Fruit fly (Drosophila melanogaster): ENCODE measurements around the gene CG43400.

CG43400 gene

DNA sequence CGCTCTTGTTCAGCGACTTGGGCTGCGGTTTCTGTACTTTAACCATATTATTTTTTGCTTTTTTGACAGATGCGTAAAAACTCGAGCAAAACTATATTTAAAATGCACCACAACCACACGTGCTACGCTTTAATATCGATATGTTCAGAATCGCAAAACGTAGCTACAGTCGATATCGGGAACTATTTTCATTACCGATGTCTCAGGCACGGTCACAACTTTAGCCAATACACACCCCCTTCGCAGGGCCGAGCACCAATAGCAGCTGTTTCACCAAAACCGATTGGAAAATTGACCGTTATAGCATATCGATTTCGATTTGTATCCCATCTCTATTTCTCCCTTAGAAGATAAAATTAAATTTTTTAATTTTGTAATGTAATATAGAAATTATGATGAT lies 21.2 kb downstream of the CG43400 start, which contains the start of gene CG13096:
TSS of gene CG13096 (minus strand) at position 144 of the 400 bp plus-strand sequence.
- TF ChIP-seq CG1620 (GFP tag; optimal IDR thresholded peaks at IDR 0.05) (peak; percentile 38), CG12768 (GFP tag; optimal IDR thresholded peaks at IDR 0.05) (no peak), Clk (GFP tag; optimal IDR thresholded peaks at IDR 0.05) (no peak), tj (GFP tag; optimal IDR thresholded peaks at IDR 0.05) (no peak), Mnt (GFP tag; optimal IDR thresholded peaks at IDR 0.05) (peak; percentile 100), bab1 (GFP tag; optimal IDR thresholded peaks at IDR 0.05) (peak; percentile 80), pad (GFP tag; optimal IDR thresholded peaks at IDR 0.05) (no peak), toe (GFP tag; optimal IDR thresholded peaks at IDR 0.05) (no peak), CG11617 (GFP tag; optimal IDR thresholded peaks at IDR 0.05) (no peak), CG14711 (tag; optimal IDR thresholded peaks at IDR 0.05) (no peak), kay (GFP tag; ENCODE audit: borderline replicate concordance) (no peak), Crg-1 (GFP tag; optimal IDR thresholded peaks at IDR 0.05) (peak; percentile 6), CG7045 (GFP tag; optimal IDR thresholded peaks at IDR 0.05) (no peak), cnc (optimal IDR thresholded peaks at IDR 0.05) (no peak), cic (GFP tag; optimal IDR thresholded peaks at IDR 0.05) (no peak), CG33017 (tag; optimal IDR thresholded peaks at IDR 0.05) (no peak), CG5204 (GFP tag; optimal IDR thresholded peaks at IDR 0.05) (no peak), ovo (GFP tag; optimal IDR thresholded peaks at IDR 0.05) (peak; percentile 53), Hr96 (GFP tag; optimal IDR thresholded peaks at IDR 0.05) (no peak), CG7101 (tag; optimal IDR thresholded peaks at IDR 0.05) (peak; percentile 24)

DNA sequence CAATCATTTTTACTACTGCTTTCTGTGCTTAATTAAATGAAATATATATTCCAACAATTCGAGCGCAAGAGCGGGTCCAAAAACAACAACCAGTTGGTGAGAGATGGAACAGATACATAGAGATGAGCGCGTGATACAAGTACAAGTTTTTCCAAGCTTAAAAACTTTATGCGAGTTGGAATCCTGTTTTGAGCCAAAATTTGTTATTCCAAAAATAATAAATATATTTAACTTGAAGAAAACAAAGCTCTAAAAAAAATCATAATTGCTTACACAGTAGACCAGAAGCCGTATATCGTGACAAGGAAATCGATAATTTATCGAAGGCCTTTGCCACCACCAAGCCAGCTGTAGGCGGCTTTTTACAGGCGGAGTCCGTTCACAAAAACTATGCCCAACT lies 24.2 kb downstream of the CG43400 start, which contains the start of the genes CG13097 and PIG-U:
TSS of gene CG13097 (minus strand) at position 121 of the 400 bp plus-strand sequence.
TSS of gene PIG-U (plus strand) at position 349 of the 400 bp plus-strand sequence.
- peak; percentile 66 for TF ChIP-seq CG33017 (tag; optimal IDR thresholded peaks at IDR 0.05)
- TF ChIP-seq cic (GFP tag; optimal IDR thresholded peaks at IDR 0.05) = peak; percentile 46
- TF ChIP-seq pad (GFP tag; optimal IDR thresholded peaks at IDR 0.05) = peak; percentile 66
- TF ChIP-seq ovo (GFP tag; optimal IDR thresholded peaks at IDR 0.05) = peak; percentile 74
- TF ChIP-seq CG5204 (GFP tag; optimal IDR thresholded peaks at IDR 0.05) = no peak
- TF ChIP-seq CG1620 (GFP tag; optimal IDR thresholded peaks at IDR 0.05) = peak; percentile 91
- TF ChIP-seq CG7045 (GFP tag; optimal IDR thresholded peaks at IDR 0.05) = peak; percentile 71
- TF ChIP-seq Clk (GFP tag; optimal IDR thresholded peaks at IDR 0.05) = peak; percentile 62
- TF ChIP-seq tj (GFP tag; optimal IDR thresholded peaks at IDR 0.05) = peak; percentile 68
- TF ChIP-seq CG14711 (tag; optimal IDR thresholded peaks at IDR 0.05) = peak; percentile 81
- TF ChIP-seq bab1 (GFP tag; optimal IDR thresholded peaks at IDR 0.05) = peak; percentile 87
- TF ChIP-seq CG12768 (GFP tag; optimal IDR thresholded peaks at IDR 0.05) = peak; percentile 83
- TF ChIP-seq Mnt (GFP tag; optimal IDR thresholded peaks at IDR 0.05) = peak; percentile 95
- TF ChIP-seq cnc (optimal IDR thresholded peaks at IDR 0.05) = no peak
- peak; percentile 87 for TF ChIP-seq Hr96 (GFP tag; optimal IDR thresholded peaks at IDR 0.05)
- peak; percentile 93 for TF ChIP-seq toe (GFP tag; optimal IDR thresholded peaks at IDR 0.05)
- TF ChIP-seq Crg-1 (GFP tag; optimal IDR thresholded peaks at IDR 0.05) = peak; percentile 88
- TF ChIP-seq CG11617 (GFP tag; optimal IDR thresholded peaks at IDR 0.05) = peak; percentile 79
- peak; percentile 85 for TF ChIP-seq CG7101 (tag; optimal IDR thresholded peaks at IDR 0.05)
- TF ChIP-seq kay (GFP tag; ENCODE audit: borderline replicate concordance) = no peak

DNA sequence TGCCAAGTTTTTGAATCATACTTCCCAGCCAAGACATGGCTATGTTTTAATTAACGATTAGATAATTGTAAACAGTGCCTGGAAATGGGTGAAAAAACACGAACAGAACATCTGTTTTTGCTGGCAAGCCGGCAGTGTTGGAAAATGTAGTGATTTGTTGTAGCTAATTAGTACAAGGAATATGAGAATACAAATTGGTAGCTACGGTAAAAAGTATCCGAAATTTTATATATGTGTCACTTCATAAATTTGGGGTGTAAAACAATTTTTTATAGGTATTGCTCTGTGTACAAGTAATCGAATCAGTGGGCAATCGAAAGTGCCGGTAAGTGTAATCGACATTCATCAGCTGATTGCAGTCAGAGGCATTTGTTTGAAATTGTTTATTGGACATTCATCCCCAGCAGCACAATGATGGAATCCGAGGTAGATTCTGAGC lies 26.7 kb downstream of the CG43400 start, which contains the start of the genes mRpL51 and Uba4:
TSS of gene mRpL51 (minus strand) at position 125 of the 439 bp plus-strand sequence.
TSS of gene Uba4 (plus strand) at position 156 of the 439 bp plus-strand sequence.
- TF ChIP-seq CG5204 (GFP tag; optimal IDR thresholded peaks at IDR 0.05) (no peak), tj (GFP tag; optimal IDR thresholded peaks at IDR 0.05) (peak; percentile 7), CG1620 (GFP tag; optimal IDR thresholded peaks at IDR 0.05) (peak; percentile 54), bab1 (GFP tag; optimal IDR thresholded peaks at IDR 0.05) (peak; percentile 55), ovo (GFP tag; optimal IDR thresholded peaks at IDR 0.05) (peak; percentile 11), CG7101 (tag; optimal IDR thresholded peaks at IDR 0.05) (peak; percentile 69), cic (GFP tag; optimal IDR thresholded peaks at IDR 0.05) (peak; percentile 13), CG12768 (GFP tag; optimal IDR thresholded peaks at IDR 0.05) (peak; percentile 9), kay (GFP tag; ENCODE audit: borderline replicate concordance) (no peak), CG14711 (tag; optimal IDR thresholded peaks at IDR 0.05) (peak; percentile 56), pad (GFP tag; optimal IDR thresholded peaks at IDR 0.05) (peak; percentile 43), CG7045 (GFP tag; optimal IDR thresholded peaks at IDR 0.05) (no peak), CG11617 (GFP tag; optimal IDR thresholded peaks at IDR 0.05) (peak; percentile 53), cnc (optimal IDR thresholded peaks at IDR 0.05) (no peak), CG33017 (tag; optimal IDR thresholded peaks at IDR 0.05) (no peak), Hr96 (GFP tag; optimal IDR thresholded peaks at IDR 0.05) (peak; percentile 49), Clk (GFP tag; optimal IDR thresholded peaks at IDR 0.05) (no peak), Crg-1 (GFP tag; optimal IDR thresholded peaks at IDR 0.05) (peak; percentile 58), toe (GFP tag; optimal IDR thresholded peaks at IDR 0.05) (no peak), Mnt (GFP tag; optimal IDR thresholded peaks at IDR 0.05) (peak; percentile 67)

DNA sequence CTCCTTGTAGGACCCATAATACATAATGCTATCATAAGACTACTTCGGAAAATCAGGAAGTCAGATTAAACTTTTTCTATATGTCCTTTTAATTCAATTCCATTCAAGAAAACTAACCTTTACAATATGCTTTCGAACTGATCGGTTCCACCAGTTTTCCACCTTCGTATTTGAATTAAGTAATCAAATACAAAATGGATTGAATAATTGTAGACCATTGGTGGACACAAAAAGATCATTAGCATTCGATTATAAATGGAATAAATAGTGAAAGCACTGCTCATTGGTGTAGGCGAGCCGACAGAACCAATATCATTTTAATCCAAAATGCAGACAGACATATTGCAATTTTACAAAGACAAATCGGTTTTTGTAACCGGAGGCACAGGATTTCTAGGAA lies 28.9 kb downstream of the CG43400 start, which contains the start of gene Sgp:
TSS of gene Sgp (plus strand) at position 301 of the 400 bp plus-strand sequence.
- no peak for TF ChIP-seq CG1620 (GFP tag; optimal IDR thresholded peaks at IDR 0.05)
- TF ChIP-seq toe (GFP tag; optimal IDR thresholded peaks at IDR 0.05) = no peak
- TF ChIP-seq Hr96 (GFP tag; optimal IDR thresholded peaks at IDR 0.05) = no peak
- TF ChIP-seq CG14711 (tag; optimal IDR thresholded peaks at IDR 0.05) = no peak
- no peak for TF ChIP-seq CG33017 (tag; optimal IDR thresholded peaks at IDR 0.05)
- no peak for TF ChIP-seq Crg-1 (GFP tag; optimal IDR thresholded peaks at IDR 0.05)
- no peak for TF ChIP-seq bab1 (GFP tag; optimal IDR thresholded peaks at IDR 0.05)
- TF ChIP-seq Mnt (GFP tag; optimal IDR thresholded peaks at IDR 0.05) = no peak
- no peak for TF ChIP-seq CG7101 (tag; optimal IDR thresholded peaks at IDR 0.05)
- no peak for TF ChIP-seq cic (GFP tag; optimal IDR thresholded peaks at IDR 0.05)
- TF ChIP-seq cnc (optimal IDR thresholded peaks at IDR 0.05) = no peak
- no peak for TF ChIP-seq kay (GFP tag; ENCODE audit: borderline replicate concordance)
- no peak for TF ChIP-seq CG12768 (GFP tag; optimal IDR thresholded peaks at IDR 0.05)
- TF ChIP-seq Clk (GFP tag; optimal IDR thresholded peaks at IDR 0.05) = no peak
- TF ChIP-seq pad (GFP tag; optimal IDR thresholded peaks at IDR 0.05) = no peak
- TF ChIP-seq CG5204 (GFP tag; optimal IDR thresholded peaks at IDR 0.05) = no peak

DNA sequence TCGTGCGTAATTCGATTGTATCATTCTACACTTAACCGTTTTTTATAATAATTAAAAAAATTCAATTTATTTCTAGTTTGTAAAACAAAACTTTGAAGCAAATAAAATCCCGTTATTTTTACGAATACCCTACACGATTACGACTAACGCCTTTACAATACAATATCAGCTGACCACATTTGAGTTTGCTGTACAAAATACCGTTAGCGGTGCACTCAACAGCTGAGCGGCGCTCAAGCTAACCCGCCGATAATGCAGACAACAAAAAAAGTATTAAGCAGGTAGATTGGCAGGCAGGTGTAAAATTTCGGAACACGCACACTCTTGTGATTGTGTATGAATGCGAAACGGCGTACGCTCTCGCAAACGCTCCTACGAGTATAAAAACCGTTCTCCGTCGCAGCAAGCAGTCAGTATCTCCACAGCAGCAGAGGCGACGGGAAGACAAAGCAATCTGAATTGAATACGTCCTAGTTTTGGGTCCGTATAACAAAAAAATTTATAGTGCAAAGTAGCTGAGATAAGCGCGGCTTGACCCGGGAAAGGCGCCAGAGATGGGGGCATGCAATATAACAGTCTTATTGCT lies 31.3 kb downstream of the CG43400 start, which contains the start of gene Acer:
TSS of gene Acer (plus strand) at position 210 of the 586 bp plus-strand sequence.
- no peak for TF ChIP-seq CG33017 (tag; optimal IDR thresholded peaks at IDR 0.05)
- peak; percentile 95 for TF ChIP-seq ovo (GFP tag; optimal IDR thresholded peaks at IDR 0.05)
- TF ChIP-seq Crg-1 (GFP tag; optimal IDR thresholded peaks at IDR 0.05) = no peak
- no peak for TF ChIP-seq toe (GFP tag; optimal IDR thresholded peaks at IDR 0.05)
- TF ChIP-seq pad (GFP tag; optimal IDR thresholded peaks at IDR 0.05) = no peak
- TF ChIP-seq cic (GFP tag; optimal IDR thresholded peaks at IDR 0.05) = peak; percentile 19
- no peak for TF ChIP-seq CG7045 (GFP tag; optimal IDR thresholded peaks at IDR 0.05)
- TF ChIP-seq tj (GFP tag; optimal IDR thresholded peaks at IDR 0.05) = peak; percentile 48
- TF ChIP-seq cnc (optimal IDR thresholded peaks at IDR 0.05) = no peak
- peak; percentile 23 for TF ChIP-seq Mnt (GFP tag; optimal IDR thresholded peaks at IDR 0.05)
- no peak for TF ChIP-seq CG7101 (tag; optimal IDR thresholded peaks at IDR 0.05)
- no peak for TF ChIP-seq Clk (GFP tag; optimal IDR thresholded peaks at IDR 0.05)
- no peak for TF ChIP-seq Hr96 (GFP tag; optimal IDR thresholded peaks at IDR 0.05)
- no peak for TF ChIP-seq CG5204 (GFP tag; optimal IDR thresholded peaks at IDR 0.05)
- no peak for TF ChIP-seq CG14711 (tag; optimal IDR thresholded peaks at IDR 0.05)
- no peak for TF ChIP-seq CG1620 (GFP tag; optimal IDR thresholded peaks at IDR 0.05)
- no peak for TF ChIP-seq CG11617 (GFP tag; optimal IDR thresholded peaks at IDR 0.05)
- no peak for TF ChIP-seq kay (GFP tag; ENCODE audit: borderline replicate concordance)
- peak; percentile 48 for TF ChIP-seq bab1 (GFP tag; optimal IDR thresholded peaks at IDR 0.05)
- peak; percentile 2 for TF ChIP-seq CG12768 (GFP tag; optimal IDR thresholded peaks at IDR 0.05)
